Worm (Caenorhabditis elegans) whole organism, L1 larva: ENCODE measurements around the gene fipr-8.

Experiments
- ceh-82 ChIP-seq, 3 experiments: fragments of 150-350 bp in 1 of 3; sonication (generic microtip) in 2 of 3; optimal IDR thresholded peaks; 2 replicates each; lab custom pipeline; 2014 to 2017; ENCODE audit warnings: missing biosample characterization in 3 of 3, missing genetic modification characterization in 3 of 3
- elt-2 ChIP-seq: sonication (generic microtip); optimal IDR thresholded peaks from 2 replicates; lab custom pipeline; 2016; ENCODE audit warnings: missing genetic modification characterization, mild to moderate bottlenecking, inconsistent platforms, missing compliant biosample characterization, missing genetic modification reagents
- elt-3 ChIP-seq, 6 experiments: fragments of 150-350 bp in 1 of 6; sonication (generic microtip); optimal IDR thresholded peaks; 2 replicates each; lab custom pipeline; 2017 to 2018; ENCODE audit warnings: missing biosample characterization in 6 of 6, missing genetic modification characterization in 6 of 6, inconsistent platforms in 1 of 6
- fos-1 ChIP-seq: fragments of 150-350 bp; optimal IDR thresholded peaks from 2 replicates; lab custom pipeline; 2014; ENCODE audit warnings: missing biosample characterization, missing genetic modification characterization
- lsy-2 ChIP-seq, 2 experiments: fragments of 150-350 bp; optimal IDR thresholded peaks; 2 replicates each; lab custom pipeline; 2014; ENCODE audit warnings: missing biosample characterization in 2 of 2, missing genetic modification characterization in 2 of 2
- nhr-11 ChIP-seq: fragments of 150-350 bp; optimal IDR thresholded peaks from 2 replicates; lab custom pipeline; 2014; ENCODE audit warnings: missing biosample characterization, missing genetic modification characterization
- nhr-237 ChIP-seq: fragments of 150-350 bp; optimal IDR thresholded peaks from 2 replicates; lab custom pipeline; 2014; ENCODE audit warnings: missing biosample characterization, missing genetic modification characterization
- pag-3 ChIP-seq: sonication (generic microtip); optimal IDR thresholded peaks from 2 replicates; lab custom pipeline; 2017; ENCODE audit warnings: missing genetic modification characterization, mild to moderate bottlenecking, missing compliant biosample characterization, antibody characterized with exemption, borderline replicate concordance; ENCODE audit not compliant: insufficient read depth
- snpc-4 ChIP-seq: fragments of 150-350 bp; optimal IDR thresholded peaks from 2 replicates; lab custom pipeline; 2014; ENCODE audit warnings: missing biosample characterization, missing genetic modification characterization

ce11 chrV:10191242-10191641 is 48.5 kb downstream of the fipr-8 start:
- TF ChIP-seq nhr-237 (tag; lab: Kevin White, UChicago) (no peak), elt-2 (tag; lab: Kevin White, UChicago) (no peak), nhr-11 (no peak), elt-3 (tag; optimal IDR thresholded peaks at IDR 0.05; lab: Kevin White, UChicago) (no peak), snpc-4 (tag; lab: Kevin White, UChicago) (no peak), pag-3 (tag; lab: Kevin White, UChicago) (no peak), fos-1 (tag; lab: Kevin White, UChicago) (no peak), lsy-2 (tag; optimal IDR thresholded peaks at IDR 0.05; lab: Kevin White, UChicago) (no peak), ceh-82 (tag; optimal IDR thresholded peaks at IDR 0.05; lab: Kevin White, UChicago) (no peak)
